Fruit fly (Drosophila melanogaster) whole organism, embryonic: Measurements from ENCODE around the gene tbrd-1.

Experiments
- Awh ChIP-seq: fragments of 200-800 bp; sonication (Bioruptor generic); IDR thresholded peaks from 2 replicates; pipeline ENCODE4, ENCODE4 v1.3.6; 2022; ENCODE audit warnings: missing biosample characterization, missing genetic modification characterization
- BEAF-32 ChIP-seq: fragments of 200-800 bp; sonication (Bioruptor generic); optimal IDR thresholded peaks from 3 replicates; lab custom pipeline; 2017; ENCODE audit warnings: missing biosample characterization, missing genetic modification characterization, mild to moderate bottlenecking, moderate library complexity, missing genetic modification reagents
- CG1024 ChIP-seq: fragments of 200-800 bp; sonication (Bioruptor generic); IDR thresholded peaks from 2 replicates; pipeline ENCODE4 v1.3.6; 2022; ENCODE audit warnings: missing biosample characterization, missing genetic modification characterization
- CG10274 ChIP-seq: fragments of 200-800 bp; sonication (Bioruptor generic); optimal IDR thresholded peaks from 3 replicates; lab custom pipeline; 2017; ENCODE audit warnings: missing biosample characterization, mild to moderate bottlenecking, missing genetic modification characterization
- CG10654 ChIP-seq: fragments of 200-800 bp; sonication (Bioruptor generic); optimal IDR thresholded peaks from 2 replicates; lab custom pipeline; 2016; ENCODE audit warnings: missing biosample characterization, missing genetic modification characterization
- CG11247 ChIP-seq: fragments of 200-800 bp; sonication (Bioruptor generic); IDR thresholded peaks from 2 replicates; pipeline ENCODE4 v1.3.6; 2022; ENCODE audit warnings: missing biosample characterization, missing genetic modification characterization
- CG12104 ChIP-seq: fragments of 200-800 bp; sonication (Bioruptor generic); optimal IDR thresholded peaks from 3 replicates; lab custom pipeline; 2016; ENCODE audit warnings: missing biosample characterization, missing genetic modification characterization
- CG12219 ChIP-seq: fragments of 200-800 bp; sonication (Bioruptor generic); optimal IDR thresholded peaks from 3 replicates; lab custom pipeline; 2018; ENCODE audit warnings: missing biosample characterization, mild to moderate bottlenecking, missing genetic modification characterization
- CG1233 ChIP-seq: fragments of 200-800 bp; sonication (Bioruptor generic); optimal IDR thresholded peaks from 4 replicates; lab custom pipeline; 2018; ENCODE audit warnings: missing biosample characterization, mild to moderate bottlenecking, missing genetic modification characterization
- CG12659 ChIP-seq: fragments of 200-800 bp; sonication (Bioruptor generic); optimal IDR thresholded peaks from 3 replicates; lab custom pipeline; 2017; ENCODE audit warnings: mild to moderate bottlenecking, missing biosample characterization, missing genetic modification reagents, missing genetic modification characterization
- CG13296 ChIP-seq: fragments of 200-800 bp; sonication (Bioruptor generic); optimal IDR thresholded peaks from 3 replicates; lab custom pipeline; 2018; ENCODE audit warnings: missing biosample characterization, mild to moderate bottlenecking, missing genetic modification characterization
- CG13424 ChIP-seq: fragments of 200-800 bp; sonication (Bioruptor generic); optimal IDR thresholded peaks from 2 replicates; lab custom pipeline; 2019; ENCODE audit warnings: missing biosample characterization, mild to moderate bottlenecking, missing genetic modification characterization, moderate library complexity
- CG15011 ChIP-seq: fragments of 200-800 bp; sonication (Bioruptor generic); optimal IDR thresholded peaks from 3 replicates; lab custom pipeline; 2018; ENCODE audit warnings: missing biosample characterization, mild to moderate bottlenecking, missing genetic modification characterization
- CG15269 ChIP-seq: fragments of 200-800 bp; sonication (Bioruptor generic); optimal IDR thresholded peaks from 2 replicates; lab custom pipeline; 2018; ENCODE audit warnings: missing biosample characterization, mild to moderate bottlenecking, missing genetic modification characterization, moderate library complexity
- CG16779 ChIP-seq: fragments of 200-800 bp; sonication (Bioruptor generic); IDR thresholded peaks from 2 replicates; pipeline ENCODE4 v1.3.6; 2022; ENCODE audit warnings: missing biosample characterization, missing genetic modification characterization
- CG30403 ChIP-seq: fragments of 200-800 bp; sonication (Bioruptor generic); optimal IDR thresholded peaks from 3 replicates; lab custom pipeline; 2016; ENCODE audit warnings: missing biosample characterization, missing genetic modification characterization
- CG34376 ChIP-seq: fragments of 200-800 bp; sonication (Bioruptor generic); optimal IDR thresholded peaks from 2 replicates; lab custom pipeline; 2018; ENCODE audit warnings: missing biosample characterization, mild to moderate bottlenecking, missing genetic modification characterization
- CG4730 ChIP-seq: fragments of 200-800 bp; sonication (Bioruptor generic); IDR thresholded peaks from 2 replicates; pipeline ENCODE4 v1.3.6; 2022; ENCODE audit warnings: missing biosample characterization, missing genetic modification characterization
- CG7271 ChIP-seq: fragments of 200-800 bp; sonication (Bioruptor generic); optimal IDR thresholded peaks from 2 replicates; lab custom pipeline; 2018; ENCODE audit warnings: missing biosample characterization, mild to moderate bottlenecking, missing genetic modification characterization, moderate library complexity
- CG7556 ChIP-seq: fragments of 200-800 bp; sonication (Bioruptor generic); optimal IDR thresholded peaks from 2 replicates; lab custom pipeline; 2017; ENCODE audit warnings: missing biosample characterization, mild to moderate bottlenecking, missing genetic modification characterization
- CG8281 ChIP-seq: fragments of 200-800 bp; sonication (Bioruptor generic); optimal IDR thresholded peaks from 2 replicates; lab custom pipeline; 2018; ENCODE audit warnings: missing biosample characterization, mild to moderate bottlenecking, missing genetic modification characterization, moderate library complexity
- CG8765 ChIP-seq: fragments of 200-800 bp; sonication (Bioruptor generic); IDR thresholded peaks from 2 replicates; pipeline ENCODE4 v1.3.6; 2022; ENCODE audit warnings: missing biosample characterization, missing genetic modification characterization
- CG8944 ChIP-seq: fragments of 200-800 bp; sonication (Bioruptor generic); optimal IDR thresholded peaks from 3 replicates; lab custom pipeline; 2016; ENCODE audit warnings: missing biosample characterization, missing genetic modification characterization
- CG9727 ChIP-seq: fragments of 200-800 bp; sonication (Bioruptor generic); optimal IDR thresholded peaks from 3 replicates; lab custom pipeline; 2017; ENCODE audit warnings: missing biosample characterization, mild to moderate bottlenecking, missing genetic modification characterization
- Dip2 ChIP-seq: fragments of 200-800 bp; sonication (Bioruptor generic); IDR thresholded peaks from 2 replicates; pipeline ENCODE4 v1.3.6; 2022; ENCODE audit warnings: missing biosample characterization, missing genetic modification characterization
- Ets65A ChIP-seq: fragments of 200-800 bp; sonication (Bioruptor generic); peaks from one replicate; lab custom pipeline; 2016; ENCODE audit warnings: missing biosample characterization, missing genetic modification characterization
- Hmr ChIP-seq: fragments of 200-800 bp; sonication (Bioruptor generic); optimal IDR thresholded peaks from 3 replicates; lab custom pipeline; 2017; ENCODE audit warnings: mild to moderate bottlenecking, missing biosample characterization, missing genetic modification reagents, missing genetic modification characterization
- MBD-R2 ChIP-seq: fragments of 200-800 bp; sonication (Bioruptor generic); IDR thresholded peaks from 2 replicates; pipeline ENCODE4 v1.3.6; 2022; ENCODE audit warnings: missing biosample characterization, missing genetic modification characterization
- MESR4 ChIP-seq: fragments of 200-800 bp; sonication (Bioruptor generic); optimal IDR thresholded peaks from 2 replicates; lab custom pipeline; 2018; ENCODE audit warnings: missing biosample characterization, mild to moderate bottlenecking, missing genetic modification characterization, moderate library complexity
- MTF-1 ChIP-seq: fragments of 200-800 bp; sonication (Bioruptor generic); optimal IDR thresholded peaks from 2 replicates; lab custom pipeline; 2018; ENCODE audit warnings: missing biosample characterization, mild to moderate bottlenecking, missing genetic modification characterization, borderline replicate concordance
- NK7.1 ChIP-seq: fragments of 200-800 bp; sonication (Bioruptor generic); optimal IDR thresholded peaks from 3 replicates; lab custom pipeline; 2016; ENCODE audit warnings: missing biosample characterization, missing genetic modification characterization
- Nf-YC ChIP-seq: fragments of 200-800 bp; optimal IDR thresholded peaks from 3 replicates; lab custom pipeline; 2019; ENCODE audit warnings: missing biosample characterization, mild to moderate bottlenecking, missing genetic modification characterization, moderate library complexity
- Side ChIP-seq: fragments of 200-800 bp; sonication (Bioruptor generic); optimal IDR thresholded peaks from 2 replicates; lab custom pipeline; 2016; ENCODE audit warnings: missing biosample characterization, missing genetic modification characterization
- Taf1 ChIP-seq: fragments of 200-800 bp; sonication (Bioruptor generic); IDR thresholded peaks from 2 replicates; pipeline ENCODE4 v1.3.6; 2022; ENCODE audit warnings: missing biosample characterization, missing genetic modification characterization
- Xrp1 ChIP-seq: fragments of 200-800 bp; sonication (Bioruptor generic); IDR thresholded peaks from 2 replicates; pipeline ENCODE4 v1.3.6; 2022; ENCODE audit warnings: missing biosample characterization, missing genetic modification characterization
- al ChIP-seq: fragments of 200-800 bp; sonication (Bioruptor generic); IDR thresholded peaks from 2 replicates; pipeline ENCODE4 v1.3.6; 2022; ENCODE audit warnings: missing biosample characterization, missing genetic modification characterization
- cas ChIP-seq: fragments of 200-800 bp; sonication (Bioruptor generic); IDR thresholded peaks from 2 replicates; pipeline ENCODE4 v1.3.6; 2022; ENCODE audit warnings: missing biosample characterization, missing genetic modification characterization
- caup ChIP-seq: fragments of 200-800 bp; sonication (Bioruptor generic); optimal IDR thresholded peaks from 3 replicates; lab custom pipeline; 2017; ENCODE audit warnings: missing biosample characterization, mild to moderate bottlenecking, missing genetic modification characterization, moderate library complexity; ENCODE audit not compliant: severe bottlenecking
- dpn ChIP-seq, 2 experiments: fragments of 200-800 bp; sonication (Bioruptor generic); optimal IDR thresholded peaks; 3 replicates each; lab custom pipeline; 2016; ENCODE audit warnings: missing biosample characterization in 2 of 2, missing genetic modification characterization in 2 of 2
- gro ChIP-seq: fragments of 200-800 bp; sonication (Bioruptor generic); optimal IDR thresholded peaks from 2 replicates; lab custom pipeline; 2016; ENCODE audit warnings: missing biosample characterization, missing genetic modification characterization
- gsb-n ChIP-seq: fragments of 200-800 bp; sonication (Bioruptor generic); optimal IDR thresholded peaks from 3 replicates; lab custom pipeline; 2018; ENCODE audit warnings: missing biosample characterization, mild to moderate bottlenecking, missing genetic modification characterization
- hkb ChIP-seq, 2 experiments: fragments of 200-800 bp in 1 of 2; fragments of >200 bp in 1 of 2; sonication (Bioruptor generic) in 1 of 2; IDR thresholded peaks in 1 of 2; optimal IDR thresholded peaks in 1 of 2; 2 replicates each; pipeline versions ENCODE4 v1.3.6 to Lab custom; 2017 to 2022; ENCODE audit warnings: missing biosample characterization in 1 of 2, missing genetic modification characterization in 1 of 2
- klu ChIP-seq: fragments of 200-800 bp; sonication (Bioruptor generic); IDR thresholded peaks from 2 replicates; pipeline ENCODE4 v1.3.6; 2022; ENCODE audit warnings: missing biosample characterization, missing genetic modification characterization
- lmd ChIP-seq: fragments of 200-800 bp; sonication (Bioruptor generic); IDR thresholded peaks from 2 replicates; pipeline ENCODE4 v1.3.6; 2022; ENCODE audit warnings: missing biosample characterization, missing genetic modification characterization
- nmo ChIP-seq: fragments of 200-800 bp; sonication (Bioruptor generic); optimal IDR thresholded peaks from 2 replicates; lab custom pipeline; 2018; ENCODE audit warnings: missing biosample characterization, mild to moderate bottlenecking, missing genetic modification characterization, moderate library complexity
- otp ChIP-seq: fragments of 200-800 bp; sonication (Bioruptor generic); IDR thresholded peaks from 3 replicates; pipeline ENCODE4, ENCODE4 v1.3.6; 2022; ENCODE audit warnings: missing biosample characterization, missing genetic modification characterization
- repo ChIP-seq: fragments of 200-800 bp; sonication (Bioruptor generic); optimal IDR thresholded peaks from 2 replicates; lab custom pipeline; 2016; ENCODE audit warnings: missing biosample characterization, missing genetic modification characterization
- ro ChIP-seq: fragments of 200-800 bp; sonication (Bioruptor generic); IDR thresholded peaks from 2 replicates; pipeline ENCODE4 v1.3.6; 2022; ENCODE audit warnings: missing biosample characterization, missing genetic modification characterization
- shn ChIP-seq: fragments of 200-800 bp; sonication (Bioruptor generic); optimal IDR thresholded peaks from 3 replicates; lab custom pipeline; 2016; ENCODE audit warnings: missing biosample characterization, missing genetic modification characterization
- stwl ChIP-seq: fragments of 200-800 bp; sonication (Bioruptor generic); optimal IDR thresholded peaks from 3 replicates; lab custom pipeline; 2018; ENCODE audit warnings: missing biosample characterization, mild to moderate bottlenecking, missing genetic modification characterization, moderate library complexity

tbrd-1 gene

dm6 chr3R:23928950-23929602, 35.7 kb upstream of the tbrd-1 start, which contains the start of the genes CG43998, CG43999 and CG31142 (continued):
- no peak for TF ChIP-seq CG8765 (GFP tag; lab: Robert Waterston, UW)
- no peak for TF ChIP-seq CG12219
- TF ChIP-seq Dip2 = no peak
- peak; percentile 22 for TF ChIP-seq CG12659 (GFP tag; lab: Kevin White, UChicago)
- TF ChIP-seq CG30403 = no peak
- peak; percentile 6 for TF ChIP-seq CG34376 (GFP tag; lab: Kevin White, UChicago)
- TF ChIP-seq Awh = no peak
- TF ChIP-seq CG15011 (GFP tag; lab: Kevin White, UChicago) = no peak
- TF ChIP-seq Taf1 (GFP tag; lab: Robert Waterston, UW) = no peak
- TF ChIP-seq CG4730 (GFP tag; lab: Robert Waterston, UW) = no peak
- peak; percentile 3 for TF ChIP-seq stwl (tag; lab: Kevin White, UChicago)
- TF ChIP-seq CG10654 (GFP tag; lab: Kevin White, UChicago) = no peak
- TF ChIP-seq MTF-1 = no peak
- TF ChIP-seq CG8281 (tag; lab: Kevin White, UChicago) = no peak
- no peak for TF ChIP-seq cas (GFP tag; lab: Robert Waterston, UW)
- no peak for TF ChIP-seq CG9727 (GFP tag; lab: Kevin White, UChicago)
- no peak for TF ChIP-seq NK7.1 (GFP tag; lab: Kevin White, UChicago)
- TF ChIP-seq CG8944 = no peak
- no peak for TF ChIP-seq CG11247
- TF ChIP-seq CG7271 (tag; lab: Kevin White, UChicago) = no peak
- TF ChIP-seq CG13296 (GFP tag; lab: Kevin White, UChicago) = no peak
- peak; percentile 23 for TF ChIP-seq BEAF-32 (GFP tag; lab: Kevin White, UChicago)
- TF ChIP-seq repo (GFP tag; lab: Kevin White, UChicago) = no peak
- 0 out of 3 replicates have a peak, but pooled peaks have one; percentile 12 for TF ChIP-seq otp (GFP tag; lab: Robert Waterston, UW)
- peak; percentile 77 for TF ChIP-seq MBD-R2 (GFP tag; lab: Robert Waterston, UW)
- TF ChIP-seq Nf-YC (tag; lab: Kevin White, UChicago) = peak; percentile 13
- no peak for TF ChIP-seq Hmr (GFP tag; lab: Kevin White, UChicago)
- no peak for TF ChIP-seq CG12104 (GFP tag; lab: Kevin White, UChicago)
- TF ChIP-seq nmo (GFP tag; lab: Kevin White, UChicago) = peak; percentile 19
- TF ChIP-seq klu = no peak
- TF ChIP-seq MESR4 (GFP tag; lab: Kevin White, UChicago) = peak; percentile 13
- TF ChIP-seq shn (GFP tag; lab: Kevin White, UChicago) = no peak
- no peak for TF ChIP-seq al (GFP tag; lab: Robert Waterston, UW)
- TF ChIP-seq ro (GFP tag; lab: Robert Waterston, UW) = no peak
- no peak for TF ChIP-seq CG7556 (GFP tag; lab: Kevin White, UChicago)
- TF ChIP-seq CG15269 (tag; lab: Kevin White, UChicago) = no peak
- peak in 1 of 2 experiments; percentile 5 for TF ChIP-seq dpn (GFP tag; optimal IDR thresholded peaks at IDR 0.05; lab: Kevin White, UChicago)
- no peak for TF ChIP-seq hkb (optimal IDR thresholded peaks at IDR 0.05; lab: Kevin White, UChicago)
- TF ChIP-seq hkb (GFP tag; IDR thresholded peaks at IDR 0.05; lab: Robert Waterston, UW) = no peak
- TF ChIP-seq CG10274 (GFP tag; lab: Kevin White, UChicago) = peak; percentile 15
- TF ChIP-seq CG1024 (GFP tag; lab: Robert Waterston, UW) = no peak
- TF ChIP-seq Side (GFP tag; lab: Kevin White, UChicago) = no peak
- TF ChIP-seq Xrp1 = no peak
- TF ChIP-seq gsb-n (tag; lab: Kevin White, UChicago) = no peak
- no peak for TF ChIP-seq CG1233 (GFP tag; lab: Kevin White, UChicago)
- no peak for TF ChIP-seq lmd (GFP tag; lab: Robert Waterston, UW)
- no peak for TF ChIP-seq CG16779 (GFP tag; lab: Robert Waterston, UW)
- TF ChIP-seq CG13424 (tag; lab: Kevin White, UChicago) = no peak
- peak; percentile 15 for TF ChIP-seq Ets65A (GFP tag; lab: Kevin White, UChicago)
- no peak for TF ChIP-seq caup (GFP tag; lab: Kevin White, UChicago)
- TF ChIP-seq gro (GFP tag; lab: Kevin White, UChicago) = peak; percentile 6
